Fruit fly (Drosophila melanogaster) whole organism, embryonic: Measurements from ENCODE around the gene CG8952.

Experiments used
- ATbp ChIP-seq: fragments of 200-800 bp; sonication (Bioruptor generic); optimal IDR thresholded peaks from 2 replicates; lab custom pipeline; 2017; ENCODE audit warnings: missing biosample characterization, mild to moderate bottlenecking, missing genetic modification characterization, missing genetic modification reagents
- Aef1 ChIP-seq: fragments of 200-800 bp; sonication (Bioruptor generic); IDR thresholded peaks from 3 replicates; pipeline ENCODE4 v1.3.6; 2022; ENCODE audit warnings: missing biosample characterization, missing genetic modification characterization
- Atf3 ChIP-seq: fragments of 200-800 bp; sonication (Bioruptor generic); optimal IDR thresholded peaks from 3 replicates; lab custom pipeline; 2016; ENCODE audit warnings: missing biosample characterization, missing genetic modification characterization
- B-H1 ChIP-seq: fragments of 200-800 bp; sonication (Bioruptor generic); IDR thresholded peaks from 3 replicates; pipeline ENCODE4 v1.3.6; 2022; ENCODE audit warnings: missing biosample characterization, missing genetic modification characterization
- B-H2 ChIP-seq: fragments of 200-800 bp; sonication (Bioruptor generic); optimal IDR thresholded peaks from 2 replicates; lab custom pipeline; 2018; ENCODE audit warnings: missing biosample characterization, mild to moderate bottlenecking, missing genetic modification characterization
- Bgb ChIP-seq: fragments of 200-800 bp; sonication (Bioruptor generic); IDR thresholded peaks from 2 replicates; pipeline ENCODE4 v1.3.6; 2022; ENCODE audit warnings: missing biosample characterization, missing genetic modification characterization; ENCODE audit not compliant: partially characterized antibody
- CG11085 ChIP-seq: fragments of 200-800 bp; sonication (Bioruptor generic); IDR thresholded peaks from 2 replicates; pipeline ENCODE4 v1.3.6; 2022; ENCODE audit warnings: missing biosample characterization, missing genetic modification characterization
- CG15696 ChIP-seq: fragments of 200-800 bp; sonication (Bioruptor generic); optimal IDR thresholded peaks from 2 replicates; lab custom pipeline; 2019; ENCODE audit warnings: missing biosample characterization, mild to moderate bottlenecking, missing genetic modification characterization, moderate library complexity
- CG17359 ChIP-seq: fragments of 200-800 bp; sonication (Bioruptor generic); optimal IDR thresholded peaks from 3 replicates; lab custom pipeline; 2018; ENCODE audit warnings: missing biosample characterization, mild to moderate bottlenecking, missing genetic modification characterization, moderate library complexity
- CG17361 ChIP-seq: fragments of 200-800 bp; sonication (Bioruptor generic); IDR thresholded peaks from 3 replicates; pipeline ENCODE4 v1.3.6; 2022; ENCODE audit warnings: missing biosample characterization, missing genetic modification characterization
- CG17385 ChIP-seq: fragments of 200-800 bp; sonication (Bioruptor generic); optimal IDR thresholded peaks from 3 replicates; lab custom pipeline; 2018; ENCODE audit warnings: missing biosample characterization, mild to moderate bottlenecking, missing genetic modification characterization
- CG3407 ChIP-seq: fragments of 200-800 bp; sonication (Bioruptor generic); optimal IDR thresholded peaks from 2 replicates; lab custom pipeline; 2018; ENCODE audit warnings: missing biosample characterization, mild to moderate bottlenecking, missing genetic modification characterization
- CG3838 ChIP-seq: fragments of 200-800 bp; sonication (Bioruptor generic); optimal IDR thresholded peaks from 3 replicates; lab custom pipeline; 2016; ENCODE audit warnings: missing biosample characterization, missing genetic modification characterization
- CG4404 ChIP-seq: fragments of 200-800 bp; sonication (Bioruptor generic); IDR thresholded peaks from 2 replicates; pipeline ENCODE4 v1.3.6; 2022; ENCODE audit warnings: missing biosample characterization, missing genetic modification characterization
- CG6791 ChIP-seq: fragments of 200-800 bp; sonication (Bioruptor generic); IDR thresholded peaks from 3 replicates; pipeline ENCODE4 v1.3.6; 2022; ENCODE audit warnings: missing biosample characterization, missing genetic modification characterization; ENCODE audit not compliant: partially characterized antibody
- CG8359 ChIP-seq: fragments of 200-800 bp; sonication (Bioruptor generic); optimal IDR thresholded peaks from 2 replicates; lab custom pipeline; 2017; ENCODE audit warnings: missing biosample characterization, mild to moderate bottlenecking, missing genetic modification characterization, borderline replicate concordance
- CG9932 ChIP-seq: fragments of 200-800 bp; sonication (Bioruptor generic); IDR thresholded peaks from 2 replicates; pipeline ENCODE4 v1.3.6; 2022; ENCODE audit warnings: missing biosample characterization, missing genetic modification characterization
- Dp ChIP-seq: fragments of 200-800 bp; sonication (Bioruptor generic); optimal IDR thresholded peaks from 2 replicates; lab custom pipeline; 2018; ENCODE audit warnings: missing biosample characterization, mild to moderate bottlenecking, missing genetic modification characterization, moderate library complexity
- Drgx ChIP-seq: fragments of 200-800 bp; sonication (Bioruptor generic); IDR thresholded peaks from 2 replicates; pipeline ENCODE4 v1.3.6; 2022; ENCODE audit warnings: missing biosample characterization, missing genetic modification characterization
- HHEX ChIP-seq: fragments of 200-800 bp; sonication (Bioruptor generic); optimal IDR thresholded peaks from 3 replicates; lab custom pipeline; 2017; ENCODE audit warnings: missing biosample characterization, mild to moderate bottlenecking, missing genetic modification characterization, missing genetic modification reagents
- Hand ChIP-seq: fragments of 200-800 bp; sonication (Bioruptor generic); optimal IDR thresholded peaks from 2 replicates; lab custom pipeline; 2017; ENCODE audit warnings: mild to moderate bottlenecking, missing biosample characterization, missing genetic modification reagents, missing genetic modification characterization
- Lhr ChIP-seq: fragments of 200-800 bp; sonication (Bioruptor generic); optimal IDR thresholded peaks from 3 replicates; lab custom pipeline; 2017; ENCODE audit warnings: mild to moderate bottlenecking, missing biosample characterization, missing genetic modification reagents, missing genetic modification characterization
- Nf-YB ChIP-seq: fragments of 200-800 bp; sonication (Bioruptor generic); optimal IDR thresholded peaks from 3 replicates; lab custom pipeline; 2019; ENCODE audit warnings: missing biosample characterization, mild to moderate bottlenecking, missing genetic modification characterization, moderate library complexity
- Sox102F ChIP-seq: fragments of 200-800 bp; sonication (Bioruptor generic); optimal IDR thresholded peaks from 2 replicates; lab custom pipeline; 2018; ENCODE audit warnings: missing biosample characterization, mild to moderate bottlenecking, missing genetic modification characterization, moderate library complexity
- Vsx1 ChIP-seq: fragments of 200-800 bp; sonication (Bioruptor generic); optimal IDR thresholded peaks from 2 replicates; lab custom pipeline; 2017; ENCODE audit warnings: missing biosample characterization, mild to moderate bottlenecking, missing genetic modification characterization, missing genetic modification reagents
- Xrp1 ChIP-seq: fragments of 200-800 bp; sonication (Bioruptor generic); IDR thresholded peaks from 2 replicates; pipeline ENCODE4 v1.3.6; 2022; ENCODE audit warnings: missing biosample characterization, missing genetic modification characterization
- YL-1 ChIP-seq: fragments of 200-800 bp; sonication (Bioruptor generic); optimal IDR thresholded peaks from 3 replicates; lab custom pipeline; 2017; ENCODE audit warnings: missing biosample characterization, mild to moderate bottlenecking, missing genetic modification characterization
- ac ChIP-seq: fragments of 200-800 bp; sonication (Bioruptor generic); optimal IDR thresholded peaks from 3 replicates; lab custom pipeline; 2017; ENCODE audit warnings: missing biosample characterization, mild to moderate bottlenecking, missing genetic modification characterization
- amos ChIP-seq: fragments of 200-800 bp; sonication (Bioruptor generic); IDR thresholded peaks from 2 replicates; pipeline ENCODE4 v1.3.6; 2022; ENCODE audit warnings: missing biosample characterization, missing genetic modification characterization; ENCODE audit not compliant: partially characterized antibody
- ato ChIP-seq: fragments of 200-800 bp; sonication (Bioruptor generic); IDR thresholded peaks from 2 replicates; pipeline ENCODE4 v1.3.6; 2022; ENCODE audit warnings: missing biosample characterization, missing genetic modification characterization; ENCODE audit not compliant: partially characterized antibody
- chif ChIP-seq, 2 experiments: fragments of 200-800 bp; sonication (Bioruptor generic); optimal IDR thresholded peaks; 3 replicates each; lab custom pipeline; 2016; ENCODE audit warnings: missing biosample characterization in 2 of 2, missing genetic modification characterization in 2 of 2
- ewg ChIP-seq: fragments of 200-800 bp; sonication (Bioruptor generic); optimal IDR thresholded peaks from 3 replicates; lab custom pipeline; 2017; ENCODE audit warnings: mild to moderate bottlenecking, missing biosample characterization, missing genetic modification reagents, missing genetic modification characterization
- fru ChIP-seq: fragments of >200 bp; optimal IDR thresholded peaks from 2 replicates; lab custom pipeline; 2017
- gsb ChIP-seq: fragments of 200-800 bp; sonication (Bioruptor generic); IDR thresholded peaks from 2 replicates; pipeline ENCODE4 v1.3.6; 2022; ENCODE audit warnings: missing biosample characterization, missing genetic modification characterization
- gsb-n ChIP-seq: fragments of 200-800 bp; sonication (Bioruptor generic); optimal IDR thresholded peaks from 3 replicates; lab custom pipeline; 2018; ENCODE audit warnings: missing biosample characterization, mild to moderate bottlenecking, missing genetic modification characterization
- gt ChIP-seq: fragments of 200-800 bp; sonication (Bioruptor generic); IDR thresholded peaks from 2 replicates; pipeline ENCODE4 v1.3.6; 2022; ENCODE audit warnings: missing biosample characterization, missing genetic modification characterization
- hb ChIP-seq: fragments of 200-800 bp; sonication (Bioruptor generic); IDR thresholded peaks from 3 replicates; pipeline ENCODE4 v1.3.6; 2022; ENCODE audit warnings: missing biosample characterization, missing genetic modification characterization; ENCODE audit not compliant: partially characterized antibody
- hbn ChIP-seq: fragments of 200-800 bp; sonication (Bioruptor generic); IDR thresholded peaks from 2 replicates; pipeline ENCODE4 v1.3.6; 2022; ENCODE audit warnings: missing biosample characterization, missing genetic modification characterization; ENCODE audit not compliant: partially characterized antibody
- her ChIP-seq: fragments of 200-800 bp; sonication (Bioruptor generic); optimal IDR thresholded peaks from 2 replicates; lab custom pipeline; 2016; ENCODE audit warnings: missing biosample characterization, missing genetic modification characterization
- insv ChIP-seq, 2 experiments: fragments of 200-800 bp; sonication (Bioruptor generic); optimal IDR thresholded peaks; 3 replicates each; lab custom pipeline; 2016 to 2018; ENCODE audit warnings: missing biosample characterization in 2 of 2, missing genetic modification characterization in 2 of 2
- inv ChIP-seq: fragments of 200-800 bp; sonication (Bioruptor generic); IDR thresholded peaks from 2 replicates; pipeline ENCODE4 v1.3.6; 2022; ENCODE audit warnings: missing biosample characterization, missing genetic modification characterization; ENCODE audit not compliant: partially characterized antibody
- kay ChIP-seq: fragments of 200-800 bp; sonication (Bioruptor generic); optimal IDR thresholded peaks from 2 replicates; lab custom pipeline; 2016; ENCODE audit warnings: missing biosample characterization, missing genetic modification characterization
- oc ChIP-seq: fragments of 200-800 bp; sonication (Bioruptor generic); optimal IDR thresholded peaks from 2 replicates; lab custom pipeline; 2018; ENCODE audit warnings: missing biosample characterization, mild to moderate bottlenecking, missing genetic modification characterization, moderate library complexity
- pros ChIP-seq: fragments of 200-800 bp; sonication (Bioruptor generic); optimal IDR thresholded peaks from 3 replicates; lab custom pipeline; 2019; ENCODE audit warnings: missing biosample characterization, mild to moderate bottlenecking, missing genetic modification characterization, moderate library complexity
- sisA ChIP-seq: fragments of 200-800 bp; sonication (Bioruptor generic); IDR thresholded peaks from 2 replicates; pipeline ENCODE4 v1.3.6; 2022; ENCODE audit warnings: missing biosample characterization, missing genetic modification characterization
- so ChIP-seq: fragments of 200-800 bp; sonication (Bioruptor generic); IDR thresholded peaks from 3 replicates; pipeline ENCODE4 v1.3.6; 2022; ENCODE audit warnings: missing biosample characterization, missing genetic modification characterization
- sqz ChIP-seq: fragments of 200-800 bp; sonication (Bioruptor generic); optimal IDR thresholded peaks from 3 replicates; lab custom pipeline; 2018; ENCODE audit warnings: missing biosample characterization, mild to moderate bottlenecking, missing genetic modification characterization

The CG8952 gene

DNA sequence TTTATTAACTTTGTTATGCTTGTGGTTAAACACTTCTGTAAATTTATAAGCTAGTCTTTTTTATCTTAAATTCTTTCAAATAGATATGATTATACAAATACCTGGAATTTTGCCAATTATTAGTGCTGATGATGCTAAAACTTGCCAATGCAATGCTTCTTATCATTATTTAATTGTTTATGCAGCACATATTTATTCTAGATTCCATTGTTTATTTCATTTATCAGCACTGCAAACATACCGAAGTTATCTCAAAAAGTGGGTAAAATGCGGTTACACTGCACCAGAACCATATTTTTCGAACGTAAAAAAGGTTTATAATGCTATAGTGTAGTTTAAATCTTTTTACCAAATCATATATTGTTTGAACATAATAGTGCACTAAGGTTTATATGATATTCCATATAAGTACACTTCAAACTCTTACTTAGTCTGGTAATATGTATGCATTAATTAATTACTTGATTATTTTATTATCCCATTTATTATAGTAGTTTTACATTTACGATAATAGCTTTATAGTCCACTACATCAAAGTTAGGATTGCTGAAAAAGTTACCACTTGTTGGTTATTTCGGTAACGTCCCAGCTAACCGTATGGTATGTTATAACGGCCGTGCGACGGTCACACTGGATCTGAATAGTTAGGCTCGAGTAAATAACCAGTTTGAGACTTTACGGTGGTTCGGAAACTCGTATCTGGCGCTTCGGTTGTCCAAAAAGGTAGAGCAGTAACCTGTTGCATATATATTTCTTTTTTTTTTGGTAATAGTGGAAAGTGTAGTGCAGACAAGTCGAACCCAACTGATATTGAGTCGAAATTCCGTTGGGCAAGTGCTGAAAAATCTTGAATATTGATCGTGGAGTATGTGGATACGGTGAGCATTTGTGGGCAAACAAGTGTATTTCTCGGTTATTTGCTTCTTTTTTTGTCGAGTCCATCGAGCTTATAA is 22.3 kb upstream of the CG8952 start, which contains the start of gene Rhp (continued):
- TF ChIP-seq Xrp1 (GFP tag; lab: Robert Waterston, UW) (peak; percentile 40; the same call in 1 of the 2 replicates), ato (GFP tag; lab: Robert Waterston, UW) (no peak), CG4404 (GFP tag; lab: Robert Waterston, UW) (no peak), oc (no peak), Vsx1 (GFP tag; lab: Kevin White, UChicago) (no peak), Bgb (GFP tag; lab: Robert Waterston, UW) (peak; percentile 55; the same call in 1 of the 2 replicates), Atf3 (no peak), Dp (GFP tag; lab: Kevin White, UChicago) (no peak), CG15696 (tag; lab: Kevin White, UChicago) (peak; percentile 75), pros (no peak), CG3407 (GFP tag; lab: Kevin White, UChicago) (peak; percentile 74), inv (GFP tag; lab: Robert Waterston, UW) (no peak), fru (lab: Kevin White, UChicago) (no peak), ac (GFP tag; lab: Kevin White, UChicago) (peak; percentile 19), Nf-YB (GFP tag; lab: Kevin White, UChicago) (no peak), ATbp (peak; percentile 77), Lhr (peak; percentile 24), HHEX (peak; percentile 51), CG11085 (no peak), CG17385 (peak; percentile 44), gt (GFP tag; lab: Robert Waterston, UW) (no peak), hbn (no peak), her (GFP tag; lab: Kevin White, UChicago) (no peak), hb (GFP tag; lab: Robert Waterston, UW) (no peak), amos (GFP tag; lab: Robert Waterston, UW) (peak; percentile 54; the same call in 1 of the 2 replicates), insv (GFP tag; optimal IDR thresholded peaks at IDR 0.05; lab: Kevin White, UChicago) (no peak), CG9932 (GFP tag; lab: Robert Waterston, UW) (no peak), B-H2 (GFP tag; lab: Kevin White, UChicago) (peak; percentile 7), kay (GFP tag; lab: Kevin White, UChicago) (no peak), CG3838 (no peak), Sox102F (GFP tag; lab: Kevin White, UChicago) (peak; percentile 50), ewg (no peak), chif (GFP tag; optimal IDR thresholded peaks at IDR 0.05; lab: Kevin White, UChicago) (no peak), CG17359 (tag; lab: Kevin White, UChicago) (peak; percentile 78), B-H1 (GFP tag; lab: Robert Waterston, UW) (no peak; the same call in 2 of the 3 replicates), YL-1 (GFP tag; lab: Kevin White, UChicago) (peak; percentile 43), gsb (GFP tag; lab: Robert Waterston, UW) (no peak), Hand (GFP tag; lab: Kevin White, UChicago) (no peak), Drgx (GFP tag; lab: Robert Waterston, UW) (peak; percentile 6; the same call in 1 of the 2 replicates), sisA (GFP tag; lab: Robert Waterston, UW) (no peak), so (GFP tag; lab: Robert Waterston, UW) (peak; percentile 38; the same call in 2 of the 3 replicates), sqz (GFP tag; lab: Kevin White, UChicago) (peak; percentile 58), gsb-n (tag; lab: Kevin White, UChicago) (peak; percentile 46), CG17361 (GFP tag; lab: Robert Waterston, UW) (peak; percentile 37; the same call in 1 of the 3 replicates), CG6791 (peak; percentile 15; the same call in 1 of the 3 replicates), CG8359 (peak; percentile 25), Aef1 (no peak)
